Worm (Caenorhabditis elegans) whole organism, early embryonic: Measurements from ENCODE around the gene smc-5.
"Not testable (repeated sequence)": the region's sequence is repeated elsewhere in the genome, so short reads cannot be mapped to it uniquely, and the experiment has no call there.

Source experiments
- F13C5.2 ChIP-seq: sonication (generic microtip); optimal IDR thresholded peaks from 2 replicates; lab custom pipeline; 2017; ENCODE audit warnings: mild to moderate bottlenecking, missing genetic modification characterization, inconsistent platforms, missing compliant biosample characterization
- aly-1 ChIP-seq: sonication (generic microtip); optimal IDR thresholded peaks from 2 replicates; lab custom pipeline; 2016; ENCODE audit warnings: missing genetic modification characterization, missing compliant biosample characterization
- ama-1 ChIP-seq: fragments of 150-350 bp; optimal IDR thresholded peaks from 2 replicates; lab custom pipeline; 2014
- ceh-13 ChIP-seq: fragments of 200-800 bp; sonication (Bioruptor generic); optimal IDR thresholded peaks from 2 replicates; lab custom pipeline; 2018; ENCODE audit warnings: mild to moderate bottlenecking, missing genetic modification characterization, missing compliant biosample characterization
- ets-7 ChIP-seq: sonication (generic microtip); optimal IDR thresholded peaks from 2 replicates; lab custom pipeline; 2016; ENCODE audit warnings: missing genotype, missing genetic modification characterization, missing compliant biosample characterization
- flt-1 ChIP-seq: fragments of 200-800 bp; sonication (Bioruptor generic); IDR thresholded peaks from 2 replicates; pipeline ENCODE4 v1.3.6; 2022; ENCODE audit warnings: missing genetic modification characterization, missing compliant biosample characterization
- hmbx-1 ChIP-seq: sonication (generic microtip); optimal IDR thresholded peaks from 2 replicates; lab custom pipeline; 2016; ENCODE audit warnings: mild to moderate bottlenecking, missing genetic modification characterization, missing compliant biosample characterization
- hmg-4 ChIP-seq: fragments of 200-800 bp; sonication (Bioruptor generic); optimal IDR thresholded peaks from 2 replicates; lab custom pipeline; 2018; ENCODE audit warnings: mild to moderate bottlenecking, missing genetic modification characterization, missing compliant biosample characterization
- hnd-1 ChIP-seq: sonication (generic microtip); optimal IDR thresholded peaks from 2 replicates; lab custom pipeline; 2016; ENCODE audit warnings: missing genetic modification characterization, missing compliant biosample characterization
- pes-1 ChIP-seq: fragments of 200-800 bp; sonication (Bioruptor generic); IDR thresholded peaks from 2 replicates; pipeline ENCODE4 v1.3.6; 2022; ENCODE audit warnings: missing genetic modification reagents, missing genetic modification characterization, missing compliant biosample characterization
- scrt-1 ChIP-seq: fragments of 200-800 bp; sonication (Bioruptor generic); IDR thresholded peaks from 2 replicates; pipeline ENCODE4 v1.3.6; 2022; ENCODE audit warnings: missing genetic modification characterization, missing compliant biosample characterization
- sea-1 ChIP-seq: fragments of 200-800 bp; sonication (Bioruptor generic); conservative IDR thresholded peaks from 2 replicates; pipeline ENCODE4 v1.3.6; 2022; ENCODE audit warnings: missing genetic modification characterization, missing compliant biosample characterization
- tra-4 ChIP-seq: sonication (generic microtip); optimal IDR thresholded peaks from 2 replicates; lab custom pipeline; 2017; ENCODE audit warnings: missing genetic modification characterization, missing compliant biosample characterization

smc-5 gene

ce11 chrII:5115235-5115634 is 53.3 kb downstream of the smc-5 start, which contains the start of gene msp-74:
msp-74 (minus strand) TSS chrII:5115335.
- TF ChIP-seq ama-1 (lab: Kevin White, UChicago); tra-4; ets-7 (tag; lab: Kevin White, UChicago): not testable (repeated sequence)

ce11 chrII:5115733-5116132 is 53.8 kb downstream of the smc-5 start, which contains the start of gene srsy-1:
srsy-1 (plus strand) TSS chrII:5116033.
- no peak for TF ChIP-seq aly-1 (tag; lab: Kevin White, UChicago)
- no peak for TF ChIP-seq pes-1
- TF ChIP-seq hnd-1 (tag; lab: Kevin White, UChicago), result no peak
- no peak for TF ChIP-seq hmg-4
- TF ChIP-seq hmbx-1 (tag; lab: Kevin White, UChicago), result no peak
- TF ChIP-seq ama-1 (lab: Kevin White, UChicago), result no peak
- no peak for TF ChIP-seq sea-1 (GFP tag; lab: Robert Waterston, UW)
- TF ChIP-seq tra-4, result no peak
- no peak for TF ChIP-seq scrt-1
- TF ChIP-seq flt-1 (GFP tag; lab: Robert Waterston, UW), result no peak
- no peak for TF ChIP-seq ceh-13 (GFP tag; lab: Kevin White, UChicago)
- TF ChIP-seq F13C5.2 (tag; lab: Kevin White, UChicago), result no peak
- no peak for TF ChIP-seq ets-7 (tag; lab: Kevin White, UChicago)
